Worm (Caenorhabditis elegans) whole organism, L1 larva: ENCODE measurements around the gene Y51A2D.21.

Experiments used
- C34B4.2 ChIP-seq: sonication (generic microtip); optimal IDR thresholded peaks from 2 replicates; lab custom pipeline; 2017; ENCODE audit warnings: mild to moderate bottlenecking, missing genetic modification characterization, missing compliant biosample characterization
- F16B12.6 ChIP-seq: fragments of 150-350 bp; optimal IDR thresholded peaks from 2 replicates; lab custom pipeline; 2014; ENCODE audit warnings: missing biosample characterization, missing genetic modification characterization
- aha-1 ChIP-seq: fragments of 150-350 bp; optimal IDR thresholded peaks from 2 replicates; lab custom pipeline; 2014; ENCODE audit warnings: missing biosample characterization, missing genetic modification characterization
- alr-1 ChIP-seq: fragments of 200-800 bp; sonication (Bioruptor generic); optimal IDR thresholded peaks from 2 replicates; lab custom pipeline; 2018; ENCODE audit warnings: borderline replicate concordance, mild to moderate bottlenecking, missing genetic modification characterization, missing compliant biosample characterization
- ama-1 ChIP-seq: fragments of 150-350 bp; optimal IDR thresholded peaks from 2 replicates; lab custom pipeline; 2014
- blmp-1 ChIP-seq: fragments of 150-350 bp; optimal IDR thresholded peaks from 2 replicates; lab custom pipeline; 2014; ENCODE audit warnings: missing biosample characterization, missing genetic modification characterization
- ces-1 ChIP-seq: fragments of 150-350 bp; optimal IDR thresholded peaks from 2 replicates; lab custom pipeline; 2014; ENCODE audit warnings: missing biosample characterization, missing genetic modification reagents, missing genetic modification characterization
- efl-1 ChIP-seq, 4 experiments: fragments of 150-350 bp; optimal IDR thresholded peaks in 3 of 4; peaks in 1 of 4; 1 replicate in 1 of 4; 2 replicates in 3 of 4; lab custom pipeline; 2014; ENCODE audit warnings: missing biosample characterization in 2 of 4, missing genetic modification characterization in 2 of 4, missing genetic modification reagents in 2 of 4
- efl-3 ChIP-seq: fragments of 200-800 bp; sonication (Bioruptor generic); optimal IDR thresholded peaks from 2 replicates; lab custom pipeline; 2018; ENCODE audit warnings: mild to moderate bottlenecking, missing genetic modification characterization, missing compliant biosample characterization
- fkh-10 ChIP-seq: sonication (generic microtip); optimal IDR thresholded peaks from 2 replicates; lab custom pipeline; 2017; ENCODE audit warnings: missing biosample characterization, missing genetic modification reagents, missing genetic modification characterization
- fkh-4 ChIP-seq: sonication (generic microtip); optimal IDR thresholded peaks from 2 replicates; lab custom pipeline; 2016; ENCODE audit warnings: missing compliant biosample characterization, missing genetic modification characterization, borderline replicate concordance
- fkh-8 ChIP-seq: sonication (generic microtip); optimal IDR thresholded peaks from 2 replicates; lab custom pipeline; 2016; ENCODE audit warnings: mild to moderate bottlenecking, missing genetic modification characterization, missing compliant biosample characterization
- grh-1 ChIP-seq: fragments of 200-800 bp; sonication (Bioruptor generic); IDR thresholded peaks from 2 replicates; pipeline ENCODE4 v1.3.6; 2022; ENCODE audit warnings: missing genetic modification reagents, missing genetic modification characterization, missing compliant biosample characterization
- hlh-17 ChIP-seq: fragments of 200-800 bp; sonication (Bioruptor generic); optimal IDR thresholded peaks from 2 replicates; lab custom pipeline; 2018; ENCODE audit warnings: missing genetic modification characterization, mild to moderate bottlenecking, missing compliant biosample characterization, moderate library complexity, borderline replicate concordance
- hlh-4 ChIP-seq: sonication (generic microtip); optimal IDR thresholded peaks from 2 replicates; lab custom pipeline; 2016; ENCODE audit warnings: mild to moderate bottlenecking, missing genetic modification characterization, missing compliant biosample characterization
- jun-1 ChIP-seq: fragments of 150-350 bp; optimal IDR thresholded peaks from 2 replicates; lab custom pipeline; 2014; ENCODE audit warnings: missing biosample characterization, missing genetic modification reagents, missing genetic modification characterization
- lin-13 ChIP-seq: fragments of 150-350 bp; optimal IDR thresholded peaks from 2 replicates; lab custom pipeline; 2014; ENCODE audit warnings: missing biosample characterization, missing genetic modification reagents, missing genetic modification characterization
- lin-14 ChIP-seq: fragments of 200-800 bp; sonication (Bioruptor generic); optimal IDR thresholded peaks from 2 replicates; lab custom pipeline; 2018; ENCODE audit warnings: mild to moderate bottlenecking, missing genetic modification characterization, moderate library complexity, missing compliant biosample characterization
- lin-35 ChIP-seq, 2 experiments: fragments of 150-350 bp; optimal IDR thresholded peaks; 2 replicates each; lab custom pipeline; 2014; ENCODE audit warnings: missing biosample characterization in 2 of 2, missing genetic modification characterization in 2 of 2, missing genetic modification reagents in 2 of 2
- lin-39 ChIP-seq: fragments of 150-350 bp; optimal IDR thresholded peaks from 2 replicates; lab custom pipeline; 2014; ENCODE audit warnings: missing biosample characterization, missing genetic modification reagents, missing genetic modification characterization
- mdl-1 ChIP-seq, 2 experiments: fragments of 150-350 bp; optimal IDR thresholded peaks; 2 replicates each; lab custom pipeline; 2014 to 2017; ENCODE audit warnings: missing biosample characterization in 2 of 2, missing genetic modification characterization in 2 of 2, inconsistent platforms in 1 of 2
- mef-2 ChIP-seq: fragments of 150-350 bp; optimal IDR thresholded peaks from 2 replicates; lab custom pipeline; 2014; ENCODE audit warnings: missing biosample characterization, missing genetic modification characterization
- nhr-11 ChIP-seq: fragments of 150-350 bp; optimal IDR thresholded peaks from 2 replicates; lab custom pipeline; 2014; ENCODE audit warnings: missing biosample characterization, missing genetic modification characterization
- nhr-12 ChIP-seq: sonication (generic microtip); optimal IDR thresholded peaks from 2 replicates; lab custom pipeline; 2017; ENCODE audit warnings: missing biosample characterization, missing genetic modification characterization
- nhr-28 ChIP-seq: fragments of 150-350 bp; optimal IDR thresholded peaks from 2 replicates; lab custom pipeline; 2014; ENCODE audit warnings: missing biosample characterization, missing genetic modification characterization
- nhr-47 ChIP-seq: sonication (generic microtip); optimal IDR thresholded peaks from 2 replicates; lab custom pipeline; 2016; ENCODE audit warnings: mild to moderate bottlenecking, missing genetic modification characterization, moderate library complexity, missing compliant biosample characterization
- nhr-85 ChIP-seq: sonication (generic microtip); peaks from one replicate; lab custom pipeline; 2016; ENCODE audit warnings: missing genetic modification characterization, inconsistent platforms, missing compliant biosample characterization
- pag-3 ChIP-seq: sonication (generic microtip); optimal IDR thresholded peaks from 2 replicates; lab custom pipeline; 2017; ENCODE audit warnings: missing genetic modification characterization, mild to moderate bottlenecking, missing compliant biosample characterization, antibody characterized with exemption, borderline replicate concordance; ENCODE audit not compliant: insufficient read depth
- pqm-1 ChIP-seq: sonication (generic microtip); optimal IDR thresholded peaks from 3 replicates; lab custom pipeline; 2017; ENCODE audit warnings: missing biosample characterization, missing genetic modification characterization
- snu-23 ChIP-seq: sonication (generic microtip); optimal IDR thresholded peaks from 2 replicates; lab custom pipeline; 2016; ENCODE audit warnings: missing genetic modification characterization, missing compliant biosample characterization
- sptf-1 ChIP-seq: fragments of 150-350 bp; optimal IDR thresholded peaks from 2 replicates; lab custom pipeline; 2014; ENCODE audit warnings: missing biosample characterization, missing genetic modification characterization
- sup-37 ChIP-seq: fragments of 200-800 bp; sonication (Bioruptor generic); optimal IDR thresholded peaks from 2 replicates; lab custom pipeline; 2018; ENCODE audit warnings: mild to moderate bottlenecking, missing genetic modification characterization, missing compliant biosample characterization
- tbx-2 ChIP-seq: sonication (generic microtip); optimal IDR thresholded peaks from 2 replicates; lab custom pipeline; 2016; ENCODE audit warnings: missing genetic modification characterization, missing compliant biosample characterization
- unc-130 ChIP-seq: fragments of 150-350 bp; optimal IDR thresholded peaks from 2 replicates; lab custom pipeline; 2017; ENCODE audit warnings: missing biosample characterization, missing genetic modification characterization, inconsistent platforms
- unc-98 ChIP-seq: fragments of 200-800 bp; sonication (Bioruptor generic); IDR thresholded peaks from 2 replicates; pipeline ENCODE4 v1.3.6; 2022; ENCODE audit warnings: missing genetic modification characterization, missing compliant biosample characterization
- zag-1 ChIP-seq: fragments of 150-350 bp; optimal IDR thresholded peaks from 2 replicates; lab custom pipeline; 2014; ENCODE audit warnings: missing biosample characterization, missing genetic modification characterization
- zip-4 ChIP-seq: fragments of 200-800 bp; sonication (Bioruptor generic); optimal IDR thresholded peaks from 2 replicates; lab custom pipeline; 2018; ENCODE audit warnings: mild to moderate bottlenecking, missing genetic modification characterization, moderate library complexity, missing compliant biosample characterization
- ztf-4 ChIP-seq: fragments of 150-350 bp; optimal IDR thresholded peaks from 2 replicates; lab custom pipeline; 2014; ENCODE audit warnings: missing biosample characterization, missing genetic modification characterization

Gene Y51A2D.21

ce11 chrV:18585102-18585501, 13.5 kb downstream of the Y51A2D.21 start:
- TF ChIP-seq C34B4.2 (tag; lab: Kevin White, UChicago), result no peak
- no peak for TF ChIP-seq nhr-47 (tag; lab: Kevin White, UChicago)
- TF ChIP-seq ces-1 (GFP tag; lab: Kevin White, UChicago), result no peak
- no peak for TF ChIP-seq sup-37 (GFP tag; lab: Kevin White, UChicago)
- TF ChIP-seq hlh-17 (GFP tag; lab: Kevin White, UChicago), result no peak
- no peak for TF ChIP-seq lin-39
- no peak for TF ChIP-seq pag-3 (tag; lab: Kevin White, UChicago)
- TF ChIP-seq alr-1 (tag; lab: Kevin White, UChicago), result no peak
- TF ChIP-seq nhr-11 (tag; lab: Kevin White, UChicago), result no peak
- TF ChIP-seq efl-3, result no peak
- no peak for TF ChIP-seq aha-1 (tag; lab: Kevin White, UChicago)
- TF ChIP-seq lin-14 (GFP tag; lab: Kevin White, UChicago), result no peak

- TF ChIP-seq lin-14 (GFP tag; lab: Kevin White, UChicago) (no peak), lin-39 (no peak), nhr-12 (no peak), efl-1 (optimal IDR thresholded peaks at IDR 0.05; lab: Kevin White, UChicago) (no peak), efl-1 (GFP tag; optimal IDR thresholded peaks at IDR 0.05 in 1 of 2; lab: Kevin White, UChicago) (no peak), tbx-2 (no peak), nhr-28 (tag; lab: Kevin White, UChicago) (no peak), nhr-85 (tag; lab: Kevin White, UChicago) (peak; percentile 65), fkh-4 (tag; lab: Kevin White, UChicago) (no peak), jun-1 (tag; lab: Kevin White, UChicago) (no peak), sup-37 (GFP tag; lab: Kevin White, UChicago) (no peak), ztf-4 (tag; lab: Kevin White, UChicago) (no peak), ama-1 (no peak), mef-2 (tag; lab: Kevin White, UChicago) (no peak), fkh-8 (no peak), aha-1 (tag; lab: Kevin White, UChicago) (no peak), blmp-1 (tag; lab: Kevin White, UChicago) (peak; percentile 83)
Observed at ce11 chrV:18586954-18587353, 15.3 kb downstream of the Y51A2D.21 start.

- no peak for TF ChIP-seq F16B12.6
- no peak for TF ChIP-seq sptf-1 (tag; lab: Kevin White, UChicago)
- TF ChIP-seq nhr-47 (tag; lab: Kevin White, UChicago), result no peak
- no peak for TF ChIP-seq snu-23 (GFP tag; lab: Kevin White, UChicago)
- TF ChIP-seq hlh-4 (tag; lab: Kevin White, UChicago), result no peak
- no peak for TF ChIP-seq C34B4.2 (tag; lab: Kevin White, UChicago)
- no peak for TF ChIP-seq pqm-1 (tag; lab: Kevin White, UChicago)
- no peak for TF ChIP-seq zag-1 (tag; lab: Kevin White, UChicago)
- TF ChIP-seq nhr-85 (tag; lab: Kevin White, UChicago), result no peak
- no peak for TF ChIP-seq mdl-1 (tag; optimal IDR thresholded peaks at IDR 0.05; lab: Kevin White, UChicago)
- no peak for TF ChIP-seq grh-1 (GFP tag; lab: Robert Waterston, UW)
- no peak for TF ChIP-seq zip-4 (GFP tag; lab: Kevin White, UChicago)
- no peak for TF ChIP-seq unc-130 (tag; lab: Kevin White, UChicago)
- TF ChIP-seq lin-14 (GFP tag; lab: Kevin White, UChicago), result no peak
- TF ChIP-seq fkh-10 (GFP tag; lab: Kevin White, UChicago), result no peak
- no peak for TF ChIP-seq lin-39
- TF ChIP-seq ama-1, result no peak
- TF ChIP-seq lin-13, result no peak
Observed at ce11 chrV:18587936-18588335, 16.3 kb downstream of the Y51A2D.21 start.

ce11 chrV:18589585-18589984, 18.0 kb downstream of the Y51A2D.21 start:
- TF ChIP-seq C34B4.2 (tag; lab: Kevin White, UChicago) (no peak), unc-98 (GFP tag; lab: Robert Waterston, UW) (no peak), lin-35 (GFP tag; optimal IDR thresholded peaks at IDR 0.05; lab: Kevin White, UChicago) (no peak)
